ENCODE assay signal across 1 fruit fly cellular context in the genomic region with DNA sequence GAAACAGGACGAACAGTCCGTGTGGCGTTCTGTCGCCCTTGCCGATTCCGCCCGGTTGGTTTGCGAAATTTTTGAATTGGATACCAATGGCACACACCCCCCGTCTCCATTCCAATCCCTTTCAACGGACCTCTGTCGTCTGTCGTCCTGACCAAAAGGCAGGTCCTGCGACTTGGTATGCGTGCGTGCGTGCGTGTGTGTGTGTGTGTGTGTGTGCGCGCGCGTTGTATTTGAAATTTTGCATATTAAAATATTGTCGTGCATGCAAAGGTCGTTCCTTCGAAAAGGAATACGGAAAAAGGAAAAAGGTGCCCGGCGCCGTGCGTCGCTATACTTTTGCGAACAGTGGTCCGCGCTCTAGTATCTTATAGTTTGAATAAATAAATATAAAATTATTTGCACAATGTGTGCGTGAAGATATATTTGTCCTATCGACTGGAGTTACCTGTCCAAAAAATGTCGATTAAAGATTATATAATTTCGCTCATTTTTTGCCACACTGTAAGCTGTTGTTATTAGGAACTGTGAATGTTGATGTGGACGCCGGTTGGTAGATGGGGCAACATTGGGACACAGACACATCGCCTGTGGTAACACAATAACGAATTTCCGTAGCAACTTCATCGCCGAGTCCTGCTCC.
A peak's percentile ranks its signal among the peaks of the same experiment; 100 is the strongest.
TF ChIP-seq lines count a peak whose summit lies in the region.

No protein-coding gene starts in this region.

TF ChIP-seq in whole organism, embryonic, 481 proteins besides CTCF, POLR2A, EP300 and RAD21 (continued from another document and continues in another):
- TF ChIP-seq CG10654 (GFP tag; optimal IDR thresholded peaks at IDR 0.05; lab: Kevin White, UChicago), result no peak
- TF ChIP-seq HLH3B (GFP tag; IDR thresholded peaks at IDR 0.05; lab: Robert Waterston, UW), result peak; percentile 31; the same call in 1 of the 2 replicates
- no peak for TF ChIP-seq sens-2 (GFP tag; IDR thresholded peaks at IDR 0.05; lab: Robert Waterston, UW)
- no peak for TF ChIP-seq CG4854 (GFP tag; optimal IDR thresholded peaks at IDR 0.05; lab: Kevin White, UChicago)
- TF ChIP-seq Hr3 (GFP tag; optimal IDR thresholded peaks at IDR 0.05; lab: Kevin White, UChicago), result no peak
- no peak for TF ChIP-seq sna (GFP tag; IDR thresholded peaks at IDR 0.05; lab: Robert Waterston, UW; ENCODE audit: partially characterized antibody)
- 0 out of 3 replicates have a peak, but pooled peaks have one; percentile 19 for TF ChIP-seq Dbx (GFP tag; IDR thresholded peaks at IDR 0.05; lab: Robert Waterston, UW)
- TF ChIP-seq CG2678 (tag; optimal IDR thresholded peaks at IDR 0.05; lab: Kevin White, UChicago), result peak; percentile 34
- TF ChIP-seq CG33557 (GFP tag; optimal IDR thresholded peaks at IDR 0.05; lab: Kevin White, UChicago), result no peak
- TF ChIP-seq grn (GFP tag; optimal IDR thresholded peaks at IDR 0.05; lab: Kevin White, UChicago), result no peak
- TF ChIP-seq ftz-f1 (GFP tag; optimal IDR thresholded peaks at IDR 0.05; lab: Kevin White, UChicago), result no peak
- TF ChIP-seq zen2 (GFP tag; IDR thresholded peaks at IDR 0.05; lab: Robert Waterston, UW; ENCODE audit: partially characterized antibody), result no peak
- TF ChIP-seq Mrtf (GFP tag; IDR thresholded peaks at IDR 0.05; lab: Robert Waterston, UW), result no peak
- TF ChIP-seq CG17361 (GFP tag; IDR thresholded peaks at IDR 0.05; lab: Robert Waterston, UW), result no peak
- TF ChIP-seq Lhr (GFP tag; optimal IDR thresholded peaks at IDR 0.05; lab: Kevin White, UChicago), result no peak
- no peak for TF ChIP-seq Blimp-1 (GFP tag; optimal IDR thresholded peaks at IDR 0.05; lab: Kevin White, UChicago)
- no peak for TF ChIP-seq yki (optimal IDR thresholded peaks at IDR 0.05; lab: Kevin White, UChicago)
- TF ChIP-seq h (optimal IDR thresholded peaks at IDR 0.05; lab: Kevin White, UChicago), result no peak
- no peak for TF ChIP-seq Hey (tag; optimal IDR thresholded peaks at IDR 0.05; lab: Kevin White, UChicago)
- TF ChIP-seq slbo (GFP tag; IDR thresholded peaks at IDR 0.05; lab: Robert Waterston, UW), result no peak
- no peak for TF ChIP-seq fd102C (GFP tag; optimal IDR thresholded peaks at IDR 0.05; lab: Kevin White, UChicago)
- no peak for TF ChIP-seq Aef1 (GFP tag; IDR thresholded peaks at IDR 0.05; lab: Robert Waterston, UW)
- no peak for TF ChIP-seq pfk (GFP tag; optimal IDR thresholded peaks at IDR 0.05; lab: Kevin White, UChicago)
- TF ChIP-seq CG5953 (GFP tag; IDR thresholded peaks at IDR 0.05; lab: Robert Waterston, UW), result no peak
- TF ChIP-seq CG7745 (tag; optimal IDR thresholded peaks at IDR 0.05; lab: Kevin White, UChicago), result no peak
- peak; percentile 14 for TF ChIP-seq CG18262 (tag; optimal IDR thresholded peaks at IDR 0.05; lab: Kevin White, UChicago)
- peak; percentile 9 for TF ChIP-seq NfI (GFP tag; optimal IDR thresholded peaks at IDR 0.05; lab: Kevin White, UChicago)
- TF ChIP-seq Camta (GFP tag; optimal IDR thresholded peaks at IDR 0.05; lab: Kevin White, UChicago), result no peak
- no peak for TF ChIP-seq D19A (tag; optimal IDR thresholded peaks at IDR 0.05; lab: Kevin White, UChicago)
- TF ChIP-seq Gug (GFP tag; IDR thresholded peaks at IDR 0.05; lab: Robert Waterston, UW), result no peak
- TF ChIP-seq peb (GFP tag; IDR thresholded peaks at IDR 0.05; lab: Robert Waterston, UW), result no peak
- no peak for TF ChIP-seq NK7.1 (GFP tag; optimal IDR thresholded peaks at IDR 0.05; lab: Kevin White, UChicago)
- TF ChIP-seq dysf (GFP tag; IDR thresholded peaks at IDR 0.05; lab: Robert Waterston, UW), result 0 out of 3 replicates have a peak, but pooled peaks have one; percentile 45
- TF ChIP-seq croc (GFP tag; conservative IDR thresholded peaks at IDR 0.05; lab: Robert Waterston, UW), result no peak
- no peak for TF ChIP-seq CG16815 (GFP tag; optimal IDR thresholded peaks at IDR 0.05; lab: Kevin White, UChicago)
- TF ChIP-seq Sin3A (optimal IDR thresholded peaks at IDR 0.05; lab: Kevin White, UChicago), result no peak
- TF ChIP-seq Hr39 (optimal IDR thresholded peaks at IDR 0.05; lab: Kevin White, UChicago), result peak; percentile 96
- TF ChIP-seq CG18599 (GFP tag; optimal IDR thresholded peaks at IDR 0.05; lab: Kevin White, UChicago), result peak; percentile 54
- no peak for TF ChIP-seq tio (GFP tag; optimal IDR thresholded peaks at IDR 0.05; lab: Kevin White, UChicago)
- no peak for TF ChIP-seq Hr78 (GFP tag; optimal IDR thresholded peaks at IDR 0.05; lab: Kevin White, UChicago)
- TF ChIP-seq zfh1 (GFP tag; IDR thresholded peaks at IDR 0.05; lab: Robert Waterston, UW), result peak; percentile 60; the same call in 2 of the 3 replicates
- TF ChIP-seq pan (optimal IDR thresholded peaks at IDR 0.05; lab: Kevin White, UChicago), result no peak
- TF ChIP-seq pan (GFP tag; optimal IDR thresholded peaks at IDR 0.05 in 1 of 2, IDR thresholded peaks at IDR 0.05 in 1 of 2), result peak in 1 of 2 experiments; percentile 28
- no peak for TF ChIP-seq H15 (GFP tag; IDR thresholded peaks at IDR 0.05; lab: Robert Waterston, UW)
- no peak for TF ChIP-seq fru (optimal IDR thresholded peaks at IDR 0.05; lab: Kevin White, UChicago)
- no peak for TF ChIP-seq lilli (GFP tag; optimal IDR thresholded peaks at IDR 0.05; lab: Kevin White, UChicago)
- no peak for TF ChIP-seq tx (GFP tag; optimal IDR thresholded peaks at IDR 0.05; lab: Kevin White, UChicago)
- TF ChIP-seq slou (GFP tag; optimal IDR thresholded peaks at IDR 0.05; lab: Kevin White, UChicago), result no peak
- TF ChIP-seq org-1 (GFP tag; optimal IDR thresholded peaks at IDR 0.05; lab: Kevin White, UChicago), result no peak
- TF ChIP-seq Taf1 (GFP tag; IDR thresholded peaks at IDR 0.05; lab: Robert Waterston, UW), result no peak
- TF ChIP-seq Rx (GFP tag; IDR thresholded peaks at IDR 0.05; lab: Robert Waterston, UW), result no peak
- peak; percentile 20 to 96 for TF ChIP-seq Dfd (GFP tag; optimal IDR thresholded peaks at IDR 0.05; lab: Kevin White, UChicago)
- TF ChIP-seq CG10431 (GFP tag; optimal IDR thresholded peaks at IDR 0.05; lab: Kevin White, UChicago), result no peak
- peak; percentile 21 for TF ChIP-seq grau (tag; optimal IDR thresholded peaks at IDR 0.05; lab: Kevin White, UChicago)
- TF ChIP-seq CG12659 (GFP tag; optimal IDR thresholded peaks at IDR 0.05; lab: Kevin White, UChicago), result no peak
- no peak for TF ChIP-seq disco-r (GFP tag; optimal IDR thresholded peaks at IDR 0.05; lab: Kevin White, UChicago)
- TF ChIP-seq z (GFP tag; IDR thresholded peaks at IDR 0.05; lab: Robert Waterston, UW), result no peak
- no peak for TF ChIP-seq ranshi (GFP tag; IDR thresholded peaks at IDR 0.05; lab: Robert Waterston, UW)
- no peak for TF ChIP-seq CG12236 (GFP tag; optimal IDR thresholded peaks at IDR 0.05; lab: Kevin White, UChicago)
- TF ChIP-seq ind (GFP tag; optimal IDR thresholded peaks at IDR 0.05; lab: Kevin White, UChicago), result no peak
- TF ChIP-seq CG6689 (GFP tag; IDR thresholded peaks at IDR 0.05; lab: Robert Waterston, UW), result peak; percentile 11; the same call in 1 of the 2 replicates
- no peak for TF ChIP-seq Max (GFP tag; optimal IDR thresholded peaks at IDR 0.05; lab: Kevin White, UChicago)
- no peak for TF ChIP-seq toy (GFP tag; IDR thresholded peaks at IDR 0.05; lab: Robert Waterston, UW)
- TF ChIP-seq CG2712 (tag; optimal IDR thresholded peaks at IDR 0.05; lab: Kevin White, UChicago), result peak; percentile 24
- TF ChIP-seq CG18619 (GFP tag; optimal IDR thresholded peaks at IDR 0.05; lab: Kevin White, UChicago), result no peak
- TF ChIP-seq stwl (tag; optimal IDR thresholded peaks at IDR 0.05; lab: Kevin White, UChicago), result no peak
- no peak for TF ChIP-seq CG6272 (GFP tag; IDR thresholded peaks at IDR 0.05; lab: Robert Waterston, UW)
- TF ChIP-seq CG10321 (GFP tag; IDR thresholded peaks at IDR 0.05; lab: Robert Waterston, UW), result no peak
- TF ChIP-seq Ssrp (tag; optimal IDR thresholded peaks at IDR 0.05; lab: Kevin White, UChicago), result no peak
- no peak for TF ChIP-seq mld (GFP tag; IDR thresholded peaks at IDR 0.05; lab: Robert Waterston, UW; ENCODE audit: partially characterized antibody)
- no peak for TF ChIP-seq btn (GFP tag; optimal IDR thresholded peaks at IDR 0.05; lab: Kevin White, UChicago)
- TF ChIP-seq dmrt11E (tag; optimal IDR thresholded peaks at IDR 0.05; lab: Kevin White, UChicago), result peak; percentile 6
- TF ChIP-seq dmrt99B (tag; optimal IDR thresholded peaks at IDR 0.05; lab: Kevin White, UChicago), result peak; percentile 26
- peak; percentile 11 for TF ChIP-seq CG7271 (tag; optimal IDR thresholded peaks at IDR 0.05; lab: Kevin White, UChicago)
- TF ChIP-seq CG9932 (GFP tag; IDR thresholded peaks at IDR 0.05; lab: Robert Waterston, UW), result no peak
- no peak for TF ChIP-seq CG17568 (GFP tag; optimal IDR thresholded peaks at IDR 0.05; lab: Kevin White, UChicago)
- TF ChIP-seq ab (GFP tag; optimal IDR thresholded peaks at IDR 0.05; lab: Kevin White, UChicago), result no peak
- no peak for TF ChIP-seq cg (GFP tag; optimal IDR thresholded peaks at IDR 0.05; lab: Kevin White, UChicago)
- TF ChIP-seq Hr51 (GFP tag; optimal IDR thresholded peaks at IDR 0.05; lab: Kevin White, UChicago), result peak in 1 of 2 experiments; percentile 7
- no peak for TF ChIP-seq nerfin-2 (GFP tag; IDR thresholded peaks at IDR 0.05; lab: Robert Waterston, UW; ENCODE audit: partially characterized antibody)
- no peak for TF ChIP-seq abd-A (tag; optimal IDR thresholded peaks at IDR 0.05; lab: Kevin White, UChicago)
- 0 out of 2 replicates have a peak, but pooled peaks have one; percentile 13 for TF ChIP-seq Rfx (GFP tag; IDR thresholded peaks at IDR 0.05; lab: Robert Waterston, UW)
- TF ChIP-seq CG3281 (GFP tag; optimal IDR thresholded peaks at IDR 0.05; lab: Kevin White, UChicago), result no peak
- peak; percentile 6 for TF ChIP-seq CG9727 (GFP tag; optimal IDR thresholded peaks at IDR 0.05; lab: Kevin White, UChicago)
- no peak for TF ChIP-seq CG3995 (GFP tag; optimal IDR thresholded peaks at IDR 0.05; lab: Kevin White, UChicago)
- no peak for TF ChIP-seq Oli (tag; optimal IDR thresholded peaks at IDR 0.05; lab: Kevin White, UChicago)
- no peak for TF ChIP-seq Nf-YC (tag; optimal IDR thresholded peaks at IDR 0.05; lab: Kevin White, UChicago)
- TF ChIP-seq CG6683 (GFP tag; optimal IDR thresholded peaks at IDR 0.05; lab: Kevin White, UChicago), result no peak
- no peak for TF ChIP-seq hkb (optimal IDR thresholded peaks at IDR 0.05; lab: Kevin White, UChicago)
- TF ChIP-seq hkb (GFP tag; IDR thresholded peaks at IDR 0.05; lab: Robert Waterston, UW), result 0 out of 2 replicates have a peak, but pooled peaks have one; percentile 10
- TF ChIP-seq dm (GFP tag; optimal IDR thresholded peaks at IDR 0.05; lab: Kevin White, UChicago), result no peak
- no peak for TF ChIP-seq Eip74EF (GFP tag; optimal IDR thresholded peaks at IDR 0.05; lab: Kevin White, UChicago)
- no peak for TF ChIP-seq gcm2 (GFP tag; optimal IDR thresholded peaks at IDR 0.05; lab: Kevin White, UChicago)
- peak; percentile 33 for TF ChIP-seq CG7839 (tag; optimal IDR thresholded peaks at IDR 0.05; lab: Kevin White, UChicago)
- TF ChIP-seq dpn (GFP tag; optimal IDR thresholded peaks at IDR 0.05; lab: Kevin White, UChicago), result no peak
- TF ChIP-seq CG17612 (GFP tag; IDR thresholded peaks at IDR 0.05; lab: Robert Waterston, UW), result no peak
- TF ChIP-seq tll (GFP tag; optimal IDR thresholded peaks at IDR 0.05; lab: Kevin White, UChicago), result no peak
- TF ChIP-seq sens (GFP tag; lab: Kevin White, UChicago), result peak; percentile 64
- 0 out of 3 replicates have a peak, but pooled peaks have one; percentile 17 for TF ChIP-seq ci (GFP tag; IDR thresholded peaks at IDR 0.05; lab: Robert Waterston, UW)
- TF ChIP-seq zen (tag; optimal IDR thresholded peaks at IDR 0.05; lab: Kevin White, UChicago), result no peak
- no peak for TF ChIP-seq Chrac-16 (GFP tag; optimal IDR thresholded peaks at IDR 0.05; lab: Kevin White, UChicago)
- TF ChIP-seq CG31441 (GFP tag; IDR thresholded peaks at IDR 0.05; lab: Robert Waterston, UW), result 0 out of 2 replicates have a peak, but pooled peaks have one; percentile 10
- TF ChIP-seq CG32532 (GFP tag; IDR thresholded peaks at IDR 0.05; lab: Robert Waterston, UW), result peak; percentile 38; the same call in 1 of the 2 replicates
- TF ChIP-seq en (GFP tag; optimal IDR thresholded peaks at IDR 0.05; lab: Kevin White, UChicago), result no peak
- TF ChIP-seq CG6854 (GFP tag; optimal IDR thresholded peaks at IDR 0.05; lab: Kevin White, UChicago), result no peak
- 0 out of 2 replicates have a peak, but pooled peaks have one; percentile 33 for TF ChIP-seq vvl (GFP tag; IDR thresholded peaks at IDR 0.05; lab: Robert Waterston, UW)
- no peak for TF ChIP-seq CG8089 (GFP tag; optimal IDR thresholded peaks at IDR 0.05; lab: Kevin White, UChicago)
- TF ChIP-seq Pdp1 (GFP tag; optimal IDR thresholded peaks at IDR 0.05; lab: Kevin White, UChicago), result no peak
- TF ChIP-seq jing (GFP tag; optimal IDR thresholded peaks at IDR 0.05; lab: Kevin White, UChicago), result no peak
- TF ChIP-seq CG11504 (tag; optimal IDR thresholded peaks at IDR 0.05; lab: Kevin White, UChicago), result peak; percentile 37
- no peak for TF ChIP-seq CG10543 (GFP tag; optimal IDR thresholded peaks at IDR 0.05; lab: Kevin White, UChicago)
- TF ChIP-seq ATbp (GFP tag; optimal IDR thresholded peaks at IDR 0.05; lab: Kevin White, UChicago), result no peak
- no peak for TF ChIP-seq CG1024 (GFP tag; IDR thresholded peaks at IDR 0.05; lab: Robert Waterston, UW)
- TF ChIP-seq tgo (GFP tag; IDR thresholded peaks at IDR 0.05; lab: Robert Waterston, UW), result 0 out of 3 replicates have a peak, but pooled peaks have one; percentile 34
- no peak for TF ChIP-seq HmgZ (tag; optimal IDR thresholded peaks at IDR 0.05; lab: Kevin White, UChicago)
- TF ChIP-seq CG14860 (GFP tag; IDR thresholded peaks at IDR 0.05; lab: Robert Waterston, UW; ENCODE audit: partially characterized antibody), result no peak
- peak; percentile 40; the same call in 1 of the 2 replicates for TF ChIP-seq Xrp1 (GFP tag; IDR thresholded peaks at IDR 0.05; lab: Robert Waterston, UW)
- TF ChIP-seq seq (GFP tag; IDR thresholded peaks at IDR 0.05; lab: Robert Waterston, UW), result no peak
- TF ChIP-seq CG17186 (GFP tag; optimal IDR thresholded peaks at IDR 0.05; lab: Kevin White, UChicago), result no peak
- no peak for TF ChIP-seq CG2202 (tag; optimal IDR thresholded peaks at IDR 0.05; lab: Kevin White, UChicago)
- TF ChIP-seq Meics (GFP tag; optimal IDR thresholded peaks at IDR 0.05; lab: Kevin White, UChicago), result no peak
- no peak for TF ChIP-seq ato (GFP tag; IDR thresholded peaks at IDR 0.05; lab: Robert Waterston, UW; ENCODE audit: partially characterized antibody)
- TF ChIP-seq pnt (GFP tag; optimal IDR thresholded peaks at IDR 0.05; lab: Kevin White, UChicago), result no peak
- TF ChIP-seq CHES-1-like (GFP tag; optimal IDR thresholded peaks at IDR 0.05; lab: Kevin White, UChicago), result no peak
- no peak for TF ChIP-seq CG30431 (GFP tag; optimal IDR thresholded peaks at IDR 0.05; lab: Kevin White, UChicago)
- peak; percentile 37 for TF ChIP-seq lab (GFP tag; optimal IDR thresholded peaks at IDR 0.05; lab: Kevin White, UChicago)
- TF ChIP-seq sima (GFP tag; optimal IDR thresholded peaks at IDR 0.05; lab: Kevin White, UChicago), result no peak
